Worm (Caenorhabditis elegans) whole organism, L2 larva: ENCODE measurements around the gene R74.7.
A peak's percentile ranks its signal among the peaks of the same experiment; 100 is the strongest.

ENCODE experiments used
- C34F6.9 ChIP-seq: fragments of 150-350 bp; optimal IDR thresholded peaks from 2 replicates; lab custom pipeline; 2014; ENCODE audit warnings: missing biosample characterization, missing genetic modification characterization
- F13H6.1 ChIP-seq: sonication (generic microtip); optimal IDR thresholded peaks from 2 replicates; lab custom pipeline; 2016; ENCODE audit warnings: missing genetic modification characterization, missing compliant biosample characterization
- R02D3.7 ChIP-seq: fragments of 150-350 bp; optimal IDR thresholded peaks from 2 replicates; lab custom pipeline; 2014; ENCODE audit warnings: missing biosample characterization, missing genetic modification characterization
- Y55F3AM.14 ChIP-seq: fragments of 200-800 bp; sonication (Bioruptor generic); optimal IDR thresholded peaks from 2 replicates; lab custom pipeline; 2018; ENCODE audit warnings: mild to moderate bottlenecking, missing genetic modification characterization, missing compliant biosample characterization
- ZK546.5 ChIP-seq: sonication (generic microtip); optimal IDR thresholded peaks from 2 replicates; lab custom pipeline; 2017; ENCODE audit warnings: missing biosample characterization, missing genetic modification characterization
- alr-1 ChIP-seq: fragments of 150-350 bp; optimal IDR thresholded peaks from 2 replicates; lab custom pipeline; 2014; ENCODE audit warnings: missing biosample characterization, missing genetic modification characterization
- ama-1 ChIP-seq: fragments of 150-350 bp; optimal IDR thresholded peaks from 2 replicates; lab custom pipeline; 2018; ENCODE audit warnings: inconsistent platforms
- blmp-1 ChIP-seq: sonication (generic microtip); optimal IDR thresholded peaks from 2 replicates; lab custom pipeline; 2017; ENCODE audit warnings: missing genetic modification characterization, mild to moderate bottlenecking, missing compliant biosample characterization, antibody characterized with exemption, moderate library complexity; ENCODE audit not compliant: insufficient read depth
- ceh-16 ChIP-seq: fragments of 150-350 bp; optimal IDR thresholded peaks from 2 replicates; lab custom pipeline; 2014; ENCODE audit warnings: missing biosample characterization, missing genetic modification characterization
- ceh-82 ChIP-seq: fragments of 150-350 bp; optimal IDR thresholded peaks from 2 replicates; lab custom pipeline; 2014; ENCODE audit warnings: missing biosample characterization, missing genetic modification characterization
- crh-2 ChIP-seq: sonication (generic microtip); optimal IDR thresholded peaks from 2 replicates; lab custom pipeline; 2017; ENCODE audit warnings: missing biosample characterization, missing genetic modification characterization
- dmd-4 ChIP-seq: sonication (generic microtip); optimal IDR thresholded peaks from 2 replicates; lab custom pipeline; 2017; ENCODE audit warnings: missing biosample characterization, missing genetic modification characterization
- egl-27 ChIP-seq: sonication (generic microtip); optimal IDR thresholded peaks from 3 replicates; lab custom pipeline; 2017; ENCODE audit warnings: missing biosample characterization, missing genetic modification reagents, missing genetic modification characterization
- elt-1 ChIP-seq: fragments of 150-350 bp; optimal IDR thresholded peaks from 2 replicates; lab custom pipeline; 2014; ENCODE audit warnings: missing biosample characterization, missing genetic modification characterization
- elt-3 ChIP-seq: sonication (generic microtip); optimal IDR thresholded peaks from 2 replicates; lab custom pipeline; 2017; ENCODE audit warnings: missing biosample characterization, missing genetic modification characterization
- fos-1 ChIP-seq: fragments of 150-350 bp; optimal IDR thresholded peaks from 2 replicates; lab custom pipeline; 2014; ENCODE audit warnings: missing biosample characterization, missing genetic modification characterization
- gmeb-1 ChIP-seq: fragments of 150-350 bp; optimal IDR thresholded peaks from 2 replicates; lab custom pipeline; 2014; ENCODE audit warnings: missing biosample characterization, missing genetic modification characterization
- lin-11 ChIP-seq: fragments of 150-350 bp; sonication (generic microtip); optimal IDR thresholded peaks from 2 replicates; lab custom pipeline; 2014; ENCODE audit warnings: missing biosample characterization, missing genetic modification characterization, inconsistent platforms, mixed read lengths
- lin-13 ChIP-seq: fragments of 150-350 bp; optimal IDR thresholded peaks from 2 replicates; lab custom pipeline; 2014; ENCODE audit warnings: missing biosample characterization, missing genetic modification reagents, missing genetic modification characterization
- lin-39 ChIP-seq: fragments of 150-350 bp; optimal IDR thresholded peaks from 2 replicates; lab custom pipeline; 2014; ENCODE audit warnings: missing biosample characterization, missing genetic modification reagents, missing genetic modification characterization
- lsy-2 ChIP-seq, 2 experiments: fragments of 150-350 bp in 1 of 2; sonication (generic microtip) in 1 of 2; optimal IDR thresholded peaks; 2 replicates each; lab custom pipeline; 2014 to 2017; ENCODE audit warnings: missing biosample characterization in 2 of 2, missing genetic modification characterization in 2 of 2
- mab-5 ChIP-seq: fragments of 150-350 bp; optimal IDR thresholded peaks from 2 replicates; lab custom pipeline; 2014; ENCODE audit warnings: missing biosample characterization, missing genetic modification characterization
- mdl-1 ChIP-seq, 2 experiments: fragments of 150-350 bp in 1 of 2; sonication (generic microtip) in 1 of 2; optimal IDR thresholded peaks; 2 replicates each; lab custom pipeline; 2017; ENCODE audit warnings: missing biosample characterization in 2 of 2, missing genetic modification characterization in 2 of 2
- nhr-10 ChIP-seq: sonication (generic microtip); optimal IDR thresholded peaks from 2 replicates; lab custom pipeline; 2017; ENCODE audit warnings: missing biosample characterization, missing genetic modification characterization
- nhr-11 ChIP-seq: fragments of 150-350 bp; optimal IDR thresholded peaks from 2 replicates; lab custom pipeline; 2014; ENCODE audit warnings: missing biosample characterization, missing genetic modification characterization
- nhr-12 ChIP-seq: fragments of 150-350 bp; optimal IDR thresholded peaks from 2 replicates; lab custom pipeline; 2014; ENCODE audit warnings: missing biosample characterization, missing genetic modification characterization
- nhr-129 ChIP-seq: fragments of 150-350 bp; optimal IDR thresholded peaks from 2 replicates; lab custom pipeline; 2014; ENCODE audit warnings: missing biosample characterization, missing genetic modification characterization
- nhr-21 ChIP-seq: fragments of 150-350 bp; optimal IDR thresholded peaks from 2 replicates; lab custom pipeline; 2014; ENCODE audit warnings: missing biosample characterization, missing genetic modification characterization
- nhr-23 ChIP-seq: fragments of 150-350 bp; optimal IDR thresholded peaks from 2 replicates; lab custom pipeline; 2014; ENCODE audit warnings: missing biosample characterization, missing genetic modification reagents, missing genetic modification characterization
- nhr-237 ChIP-seq: fragments of 150-350 bp; optimal IDR thresholded peaks from 2 replicates; lab custom pipeline; 2014; ENCODE audit warnings: missing biosample characterization, missing genetic modification characterization
- nhr-25 ChIP-seq: fragments of 150-350 bp; sonication (generic microtip); optimal IDR thresholded peaks from 3 replicates; lab custom pipeline; 2014; ENCODE audit warnings: missing biosample characterization, missing genetic modification characterization
- nhr-6 ChIP-seq: fragments of 150-350 bp; optimal IDR thresholded peaks from 2 replicates; lab custom pipeline; 2014; ENCODE audit warnings: missing biosample characterization, missing genetic modification characterization
- peb-1 ChIP-seq: fragments of 150-350 bp; optimal IDR thresholded peaks from 2 replicates; lab custom pipeline; 2014; ENCODE audit warnings: missing biosample characterization, missing genetic modification characterization
- skn-1 ChIP-seq: sonication (generic microtip); optimal IDR thresholded peaks from 2 replicates; lab custom pipeline; 2017; ENCODE audit warnings: missing biosample characterization, missing genetic modification characterization
- sma-3 ChIP-seq: sonication (generic microtip); optimal IDR thresholded peaks from 2 replicates; lab custom pipeline; 2016; ENCODE audit warnings: missing genetic modification reagents, missing genetic modification characterization, missing compliant biosample characterization
- snpc-4 ChIP-seq: fragments of 150-350 bp; optimal IDR thresholded peaks from 2 replicates; lab custom pipeline; 2014; ENCODE audit warnings: missing biosample characterization, missing genetic modification characterization
- unc-39 ChIP-seq: fragments of 150-350 bp; optimal IDR thresholded peaks from 2 replicates; lab custom pipeline; 2014; ENCODE audit warnings: missing biosample characterization, missing genetic modification characterization
- unc-62 ChIP-seq: fragments of 150-350 bp; optimal IDR thresholded peaks from 2 replicates; lab custom pipeline; 2014; ENCODE audit warnings: missing biosample characterization, missing genetic modification reagents, missing genetic modification characterization
- zag-1 ChIP-seq: fragments of 150-350 bp; optimal IDR thresholded peaks from 2 replicates; lab custom pipeline; 2014; ENCODE audit warnings: missing biosample characterization, missing genetic modification characterization
- ztf-11 ChIP-seq: sonication (generic microtip); optimal IDR thresholded peaks from 2 replicates; lab custom pipeline; 2017; ENCODE audit warnings: missing biosample characterization, missing genetic modification characterization
- ztf-4 ChIP-seq: fragments of 150-350 bp; optimal IDR thresholded peaks from 2 replicates; lab custom pipeline; 2014; ENCODE audit warnings: missing biosample characterization, missing genetic modification characterization

Gene R74.7

DNA sequence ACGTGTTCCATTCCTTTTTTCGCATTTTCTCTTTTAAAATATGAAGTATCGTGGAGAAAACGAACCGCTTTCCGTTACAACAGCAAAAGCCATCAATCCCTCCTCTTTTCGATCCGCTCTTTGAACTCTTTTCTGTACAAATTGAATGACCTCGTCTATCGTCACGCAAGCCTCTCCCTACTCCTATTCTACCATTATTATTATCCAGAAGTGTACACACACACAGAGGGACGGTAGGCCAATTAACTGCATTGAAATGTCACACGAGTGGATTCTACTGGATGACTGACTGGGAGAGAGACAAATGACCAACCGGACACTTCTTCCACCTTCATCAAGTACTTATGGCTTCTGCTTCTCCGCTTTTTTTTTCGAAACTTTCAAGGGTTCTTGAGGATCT, 4.0 kb downstream of the R74.7 start:
- TF ChIP-seq elt-1 (tag; lab: Kevin White, UChicago): no peak
- peak; percentile 8 for TF ChIP-seq nhr-129 (tag; lab: Kevin White, UChicago)
- TF ChIP-seq nhr-10 (tag; lab: Kevin White, UChicago): no peak

- TF ChIP-seq mab-5 (tag; lab: Kevin White, UChicago): no peak
- no peak for TF ChIP-seq skn-1
- no peak for TF ChIP-seq zag-1 (tag; lab: Kevin White, UChicago)
- no peak for TF ChIP-seq nhr-12
- no peak for TF ChIP-seq elt-3 (tag; lab: Kevin White, UChicago)
- no peak for TF ChIP-seq nhr-237 (tag; lab: Kevin White, UChicago)
- TF ChIP-seq alr-1 (tag; lab: Kevin White, UChicago): no peak
- TF ChIP-seq nhr-10 (tag; lab: Kevin White, UChicago): no peak
- no peak for TF ChIP-seq elt-1 (tag; lab: Kevin White, UChicago)
- no peak for TF ChIP-seq R02D3.7 (tag; lab: Kevin White, UChicago)
Measured at ce11 chrIII:4209188-4209587, 5.0 kb downstream of the R74.7 start, which contains the start of gene phlp-2. phlp-2 (plus strand) TSS chrIII:4209488.

- TF ChIP-seq ceh-82 (tag; lab: Kevin White, UChicago) (no peak), ceh-16 (no peak), lin-13 (no peak), F13H6.1 (no peak), C34F6.9 (no peak), nhr-25 (tag; lab: Kevin White, UChicago) (no peak), nhr-6 (tag; lab: Kevin White, UChicago) (no peak), blmp-1 (no peak), ZK546.5 (tag; lab: Kevin White, UChicago) (no peak), dmd-4 (no peak), sma-3 (GFP tag; lab: Kevin White, UChicago) (no peak), ama-1 (no peak)
Measured at ce11 chrIII:4210661-4211060, 6.4 kb downstream of the R74.7 start.

DNA sequence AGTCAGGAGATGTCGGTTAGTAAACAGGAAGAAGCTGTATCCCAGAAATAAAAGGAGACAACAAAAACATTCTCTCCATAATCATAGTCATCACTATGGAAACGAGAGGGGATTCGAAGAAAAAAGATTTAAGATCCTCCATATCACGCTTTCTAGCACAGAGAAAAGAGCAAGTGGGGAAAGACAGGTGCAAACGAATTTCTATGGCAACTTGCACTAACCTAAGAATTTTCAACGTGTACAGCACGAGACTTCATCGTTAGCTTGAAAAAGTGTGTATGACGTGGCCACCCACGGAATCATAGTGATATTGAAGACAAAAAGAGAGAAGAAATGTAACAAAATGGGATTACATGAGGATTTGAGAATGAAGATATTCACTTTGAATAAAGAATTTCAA, 16.6 kb downstream of the R74.7 start:
- TF ChIP-seq blmp-1 (no peak), C34F6.9 (peak; percentile 39), zag-1 (tag; lab: Kevin White, UChicago) (no peak), skn-1 (no peak), gmeb-1 (tag; lab: Kevin White, UChicago) (no peak), mab-5 (tag; lab: Kevin White, UChicago) (no peak), nhr-237 (tag; lab: Kevin White, UChicago) (no peak), lin-13 (no peak), lin-11 (tag; lab: Kevin White, UChicago) (no peak), crh-2 (tag; lab: Kevin White, UChicago) (peak; percentile 5), mdl-1 (tag; optimal IDR thresholded peaks at IDR 0.05; lab: Kevin White, UChicago) (no peak), nhr-23 (no peak), unc-39 (no peak), lsy-2 (tag; optimal IDR thresholded peaks at IDR 0.05; lab: Kevin White, UChicago) (peak in 1 of 2 experiments; percentile 27), nhr-10 (tag; lab: Kevin White, UChicago) (no peak), ztf-11 (tag; lab: Kevin White, UChicago) (no peak)

- TF ChIP-seq mdl-1 (tag; optimal IDR thresholded peaks at IDR 0.05; lab: Kevin White, UChicago) (peak in 1 of 2 experiments; percentile 16), elt-1 (tag; lab: Kevin White, UChicago) (no peak), gmeb-1 (tag; lab: Kevin White, UChicago) (no peak)
- TF ChIP-seq, all 48 proteins: peak for 1
Measured at ce11 chrIII:4221527-4221926, 17.3 kb downstream of the R74.7 start.

ce11 chrIII:4223668-4224127, 19.5 kb downstream of the R74.7 start:
- peak; percentile 42 for TF ChIP-seq nhr-11 (tag; lab: Kevin White, UChicago)
- TF ChIP-seq ceh-82 (tag; lab: Kevin White, UChicago): no peak
- peak; percentile 84 for TF ChIP-seq ztf-4 (tag; lab: Kevin White, UChicago)
- TF ChIP-seq mdl-1 (tag; optimal IDR thresholded peaks at IDR 0.05; lab: Kevin White, UChicago): peak; percentile 84 to 91
- TF ChIP-seq R02D3.7 (tag; lab: Kevin White, UChicago): no peak
- TF ChIP-seq mab-5 (tag; lab: Kevin White, UChicago): peak; percentile 86
- TF ChIP-seq snpc-4 (tag; lab: Kevin White, UChicago): peak; percentile 71
- peak; percentile 95 for TF ChIP-seq nhr-129 (tag; lab: Kevin White, UChicago)
- TF ChIP-seq egl-27 (tag; lab: Kevin White, UChicago): peak; percentile 82
- TF ChIP-seq lin-39 (tag; lab: Kevin White, UChicago): no peak
- TF ChIP-seq nhr-12: no peak
- TF ChIP-seq fos-1: peak; percentile 94
- TF ChIP-seq nhr-25 (tag; lab: Kevin White, UChicago): peak; percentile 11
- peak; percentile 52 for TF ChIP-seq nhr-21 (tag; lab: Kevin White, UChicago)
- TF ChIP-seq ama-1: no peak
- no peak for TF ChIP-seq elt-1 (tag; lab: Kevin White, UChicago)
- TF ChIP-seq unc-62 (GFP tag; lab: Kevin White, UChicago): no peak
- TF ChIP-seq ZK546.5 (tag; lab: Kevin White, UChicago): no peak
- no peak for TF ChIP-seq elt-3 (tag; lab: Kevin White, UChicago)
- peak; percentile 35 for TF ChIP-seq gmeb-1 (tag; lab: Kevin White, UChicago)
- TF ChIP-seq F13H6.1: peak; percentile 95
- no peak for TF ChIP-seq peb-1 (tag; lab: Kevin White, UChicago)
- peak; percentile 90 for TF ChIP-seq zag-1 (tag; lab: Kevin White, UChicago)
- peak; percentile 70 to 88 for TF ChIP-seq lsy-2 (tag; optimal IDR thresholded peaks at IDR 0.05; lab: Kevin White, UChicago)
- peak; percentile 83 for TF ChIP-seq lin-13
- peak; percentile 52 for TF ChIP-seq Y55F3AM.14 (GFP tag; lab: Kevin White, UChicago)
- TF ChIP-seq crh-2 (tag; lab: Kevin White, UChicago): peak; percentile 95
